Worm (Caenorhabditis elegans): ENCODE measurements around the gene F01G10.10.

- no peak for TF ChIP-seq lsy-2 (tag; optimal IDR thresholded peaks at IDR 0.05)
- TF ChIP-seq sem-2 (GFP tag; optimal IDR thresholded peaks at IDR 0.05): no peak
Measured at ce11 chrIV:10276960-10277359, 31.0 kb downstream of the F01G10.10 start, which contains the start of gene Y43C5A.7.

Data from whole organism, mixed stage, embryonic.